Fruit fly (Drosophila melanogaster) whole organism, embryonic: ENCODE measurements around the gene CG46523.

Source experiments
- Adf1 ChIP-seq: fragments of 200-800 bp; sonication (Bioruptor generic); IDR thresholded peaks from 2 replicates; pipeline ENCODE4 v1.3.6; 2022; ENCODE audit warnings: missing biosample characterization, missing genetic modification characterization
- BtbVII ChIP-seq: fragments of 200-800 bp; sonication (Bioruptor generic); optimal IDR thresholded peaks from 3 replicates; lab custom pipeline; 2017; ENCODE audit warnings: missing biosample characterization, mild to moderate bottlenecking, missing genetic modification characterization
- CG10654 ChIP-seq: fragments of 200-800 bp; sonication (Bioruptor generic); optimal IDR thresholded peaks from 2 replicates; lab custom pipeline; 2016; ENCODE audit warnings: missing biosample characterization, missing genetic modification characterization
- CG11560 ChIP-seq: fragments of 200-800 bp; sonication (Bioruptor generic); IDR thresholded peaks from 3 replicates; pipeline ENCODE4 v1.3.6; 2022; ENCODE audit warnings: missing biosample characterization, missing genetic modification characterization
- CG12104 ChIP-seq: fragments of 200-800 bp; sonication (Bioruptor generic); optimal IDR thresholded peaks from 3 replicates; lab custom pipeline; 2016; ENCODE audit warnings: missing biosample characterization, missing genetic modification characterization
- CG13123 ChIP-seq: fragments of 200-800 bp; sonication (Bioruptor generic); optimal IDR thresholded peaks from 2 replicates; lab custom pipeline; 2016; ENCODE audit warnings: missing biosample characterization, missing genetic modification characterization
- CG13296 ChIP-seq: fragments of 200-800 bp; sonication (Bioruptor generic); optimal IDR thresholded peaks from 3 replicates; lab custom pipeline; 2018; ENCODE audit warnings: missing biosample characterization, mild to moderate bottlenecking, missing genetic modification characterization
- CG13424 ChIP-seq: fragments of 200-800 bp; sonication (Bioruptor generic); optimal IDR thresholded peaks from 2 replicates; lab custom pipeline; 2019; ENCODE audit warnings: missing biosample characterization, mild to moderate bottlenecking, missing genetic modification characterization, moderate library complexity
- CG13624 ChIP-seq: fragments of 200-800 bp; sonication (Bioruptor generic); optimal IDR thresholded peaks from 2 replicates; lab custom pipeline; 2016; ENCODE audit warnings: missing biosample characterization, missing genetic modification characterization
- CG14710 ChIP-seq: fragments of 200-800 bp; sonication (Bioruptor generic); optimal IDR thresholded peaks from 3 replicates; lab custom pipeline; 2019; ENCODE audit warnings: missing biosample characterization, mild to moderate bottlenecking, missing genetic modification characterization, moderate library complexity
- CG1602 ChIP-seq: fragments of 200-800 bp; sonication (Bioruptor generic); optimal IDR thresholded peaks from 3 replicates; lab custom pipeline; 2016; ENCODE audit warnings: missing biosample characterization, missing genetic modification characterization
- CG16815 ChIP-seq: fragments of 200-800 bp; sonication (Bioruptor generic); optimal IDR thresholded peaks from 3 replicates; lab custom pipeline; 2017; ENCODE audit warnings: missing biosample characterization, mild to moderate bottlenecking, missing genetic modification characterization
- CG32532 ChIP-seq: fragments of 200-800 bp; sonication (Bioruptor generic); IDR thresholded peaks from 2 replicates; pipeline ENCODE4 v1.3.6; 2022; ENCODE audit warnings: missing biosample characterization, missing genetic modification characterization
- CG4282 ChIP-seq: fragments of 200-800 bp; sonication (Bioruptor generic); optimal IDR thresholded peaks from 2 replicates; lab custom pipeline; 2016; ENCODE audit warnings: missing biosample characterization, missing genetic modification characterization
- CG4424 ChIP-seq: fragments of 200-800 bp; sonication (Bioruptor generic); optimal IDR thresholded peaks from 3 replicates; lab custom pipeline; 2016; ENCODE audit warnings: missing biosample characterization, missing genetic modification characterization
- CG4617 ChIP-seq: fragments of 200-800 bp; sonication (Bioruptor generic); optimal IDR thresholded peaks from 3 replicates; lab custom pipeline; 2016; ENCODE audit warnings: missing biosample characterization, missing genetic modification characterization, borderline replicate concordance
- CG5245 ChIP-seq: fragments of 200-800 bp; sonication (Bioruptor generic); optimal IDR thresholded peaks from 3 replicates; lab custom pipeline; 2016; ENCODE audit warnings: missing biosample characterization, missing genetic modification characterization
- CG7839 ChIP-seq: fragments of 200-800 bp; sonication (Bioruptor generic); optimal IDR thresholded peaks from 3 replicates; lab custom pipeline; 2018; ENCODE audit warnings: missing biosample characterization, mild to moderate bottlenecking, missing genetic modification characterization, moderate library complexity
- CG9215 ChIP-seq: fragments of 200-800 bp; sonication (Bioruptor generic); IDR thresholded peaks from 2 replicates; pipeline ENCODE4 v1.3.6; 2022; ENCODE audit warnings: missing biosample characterization, missing genetic modification characterization
- CG9437 ChIP-seq: fragments of 200-800 bp; sonication (Bioruptor generic); optimal IDR thresholded peaks from 2 replicates; lab custom pipeline; 2018; ENCODE audit warnings: missing biosample characterization, mild to moderate bottlenecking, missing genetic modification characterization
- CG9797 ChIP-seq: fragments of 200-800 bp; sonication (Bioruptor generic); optimal IDR thresholded peaks from 3 replicates; lab custom pipeline; 2018; ENCODE audit warnings: missing biosample characterization, mild to moderate bottlenecking, missing genetic modification characterization
- D19B ChIP-seq: fragments of 200-800 bp; sonication (Bioruptor generic); optimal IDR thresholded peaks from 2 replicates; lab custom pipeline; 2017; ENCODE audit warnings: missing biosample characterization, mild to moderate bottlenecking, missing genetic modification characterization
- Ets97D ChIP-seq: fragments of 200-800 bp; sonication (Bioruptor generic); optimal IDR thresholded peaks from 3 replicates; lab custom pipeline; 2016; ENCODE audit warnings: missing biosample characterization, missing genetic modification characterization
- H15 ChIP-seq: fragments of 200-800 bp; sonication (Bioruptor generic); IDR thresholded peaks from 3 replicates; pipeline ENCODE4 v1.3.6; 2022; ENCODE audit warnings: missing biosample characterization, missing genetic modification characterization
- HmgD ChIP-seq: fragments of 200-800 bp; sonication (Bioruptor generic); optimal IDR thresholded peaks from 3 replicates; lab custom pipeline; 2016; ENCODE audit warnings: missing biosample characterization, missing genetic modification characterization
- Mad ChIP-seq: fragments of 200-800 bp; sonication (Bioruptor generic); optimal IDR thresholded peaks from 2 replicates; lab custom pipeline; 2016; ENCODE audit warnings: missing biosample characterization, missing genetic modification characterization
- NK7.1 ChIP-seq: fragments of 200-800 bp; sonication (Bioruptor generic); optimal IDR thresholded peaks from 3 replicates; lab custom pipeline; 2016; ENCODE audit warnings: missing biosample characterization, missing genetic modification characterization
- Rfx ChIP-seq: fragments of 200-800 bp; sonication (Bioruptor generic); IDR thresholded peaks from 2 replicates; pipeline ENCODE4 v1.3.6; 2022; ENCODE audit warnings: missing biosample characterization, missing genetic modification characterization
- Usf ChIP-seq: fragments of 200-800 bp; sonication (Bioruptor generic); optimal IDR thresholded peaks from 2 replicates; lab custom pipeline; 2017; ENCODE audit warnings: missing genotype, missing biosample characterization, missing genetic modification characterization
- Xbp1 ChIP-seq: fragments of 200-800 bp; sonication (Bioruptor generic); optimal IDR thresholded peaks from 3 replicates; lab custom pipeline; 2016; ENCODE audit warnings: missing biosample characterization, mild to moderate bottlenecking, missing genetic modification characterization
- bbx ChIP-seq: fragments of 200-800 bp; sonication (Bioruptor generic); IDR thresholded peaks from 2 replicates; pipeline ENCODE4 v1.3.6; 2022; ENCODE audit warnings: missing biosample characterization, missing genetic modification characterization; ENCODE audit not compliant: partially characterized antibody
- bsh ChIP-seq, 2 experiments: fragments of 200-800 bp; sonication (Bioruptor generic); optimal IDR thresholded peaks; 2 replicates each; lab custom pipeline; 2017 to 2018; ENCODE audit warnings: mild to moderate bottlenecking in 2 of 2, missing biosample characterization in 2 of 2, missing genetic modification characterization in 2 of 2, moderate library complexity in 1 of 2
- cas ChIP-seq: fragments of 200-800 bp; sonication (Bioruptor generic); IDR thresholded peaks from 2 replicates; pipeline ENCODE4 v1.3.6; 2022; ENCODE audit warnings: missing biosample characterization, missing genetic modification characterization
- chm ChIP-seq: fragments of 200-800 bp; sonication (Bioruptor generic); IDR thresholded peaks from 2 replicates; pipeline ENCODE4 v1.3.6; 2022; ENCODE audit warnings: missing biosample characterization, missing genetic modification characterization
- chn ChIP-seq: fragments of 200-800 bp; sonication (Bioruptor generic); optimal IDR thresholded peaks from 2 replicates; lab custom pipeline; 2016; ENCODE audit warnings: missing biosample characterization, missing genetic modification characterization
- ewg ChIP-seq: fragments of 200-800 bp; sonication (Bioruptor generic); optimal IDR thresholded peaks from 3 replicates; lab custom pipeline; 2017; ENCODE audit warnings: mild to moderate bottlenecking, missing biosample characterization, missing genetic modification reagents, missing genetic modification characterization
- eyg ChIP-seq: fragments of 200-800 bp; sonication (Bioruptor generic); optimal IDR thresholded peaks from 3 replicates; lab custom pipeline; 2016; ENCODE audit warnings: missing biosample characterization, missing genetic modification characterization
- fd3F ChIP-seq: fragments of 200-800 bp; sonication (Bioruptor generic); optimal IDR thresholded peaks from 2 replicates; lab custom pipeline; 2018; ENCODE audit warnings: missing biosample characterization, mild to moderate bottlenecking, missing genetic modification characterization, moderate library complexity
- fu2 ChIP-seq: fragments of 200-800 bp; sonication (Bioruptor generic); optimal IDR thresholded peaks from 2 replicates; lab custom pipeline; 2016; ENCODE audit warnings: missing biosample characterization, missing genetic modification characterization
- hkb ChIP-seq, 2 experiments: fragments of 200-800 bp in 1 of 2; fragments of >200 bp in 1 of 2; sonication (Bioruptor generic) in 1 of 2; IDR thresholded peaks in 1 of 2; optimal IDR thresholded peaks in 1 of 2; 2 replicates each; pipeline versions ENCODE4 v1.3.6 to Lab custom; 2017 to 2022; ENCODE audit warnings: missing biosample characterization in 1 of 2, missing genetic modification characterization in 1 of 2
- insv ChIP-seq, 2 experiments: fragments of 200-800 bp; sonication (Bioruptor generic); optimal IDR thresholded peaks; 3 replicates each; lab custom pipeline; 2016 to 2018; ENCODE audit warnings: missing biosample characterization in 2 of 2, missing genetic modification characterization in 2 of 2
- lola ChIP-seq, 3 experiments: fragments of >200 bp in 2 of 3; fragments of 200-800 bp in 1 of 3; sonication (Bioruptor generic) in 1 of 3; optimal IDR thresholded peaks; 2 replicates each; lab custom pipeline; 2017 to 2019; ENCODE audit warnings: missing biosample characterization in 3 of 3, missing genetic modification characterization in 3 of 3, mild to moderate bottlenecking in 1 of 3, moderate library complexity in 1 of 3
- mam ChIP-seq: fragments of 200-800 bp; sonication (Bioruptor generic); optimal IDR thresholded peaks from 3 replicates; lab custom pipeline; 2016; ENCODE audit warnings: missing biosample characterization, missing genetic modification characterization
- salm ChIP-seq: fragments of 200-800 bp; sonication (Bioruptor generic); optimal IDR thresholded peaks from 2 replicates; lab custom pipeline; 2018; ENCODE audit warnings: missing biosample characterization, mild to moderate bottlenecking, missing genetic modification characterization
- sc ChIP-seq, 3 experiments: fragments of >200 bp in 2 of 3; fragments of 200-800 bp in 1 of 3; sonication (Bioruptor generic) in 1 of 3; optimal IDR thresholded peaks; 2 replicates in 2 of 3; 3 replicates in 1 of 3; lab custom pipeline; 2017; ENCODE audit warnings: mild to moderate bottlenecking in 1 of 3, missing biosample characterization in 1 of 3, missing genetic modification characterization in 1 of 3, missing genetic modification reagents in 1 of 3
- sqz ChIP-seq: fragments of 200-800 bp; sonication (Bioruptor generic); optimal IDR thresholded peaks from 3 replicates; lab custom pipeline; 2018; ENCODE audit warnings: missing biosample characterization, mild to moderate bottlenecking, missing genetic modification characterization
- stwl ChIP-seq: fragments of 200-800 bp; sonication (Bioruptor generic); optimal IDR thresholded peaks from 3 replicates; lab custom pipeline; 2018; ENCODE audit warnings: missing biosample characterization, mild to moderate bottlenecking, missing genetic modification characterization, moderate library complexity
- tll ChIP-seq, 2 experiments: fragments of 200-800 bp in 1 of 2; fragments of >200 bp in 1 of 2; sonication (Bioruptor generic) in 1 of 2; optimal IDR thresholded peaks; 2 replicates each; lab custom pipeline; 2017 to 2019; ENCODE audit warnings: missing biosample characterization in 2 of 2, missing genetic modification characterization in 2 of 2, mild to moderate bottlenecking in 1 of 2, moderate library complexity in 1 of 2
- trh ChIP-seq: fragments of 200-800 bp; sonication (Bioruptor generic); optimal IDR thresholded peaks from 2 replicates; lab custom pipeline; 2016; ENCODE audit warnings: missing biosample characterization, missing genetic modification characterization

CG46523 gene

dm6 chr3L:1947463-1948126 lies 8.7 kb upstream of the CG46523 start, which contains the start of the genes mu2 and Cnb (continued):
- TF ChIP-seq CG13424 (tag; lab: Kevin White, UChicago) (no peak), ewg (GFP tag; lab: Kevin White, UChicago) (peak; percentile 86), chm (GFP tag; lab: Robert Waterston, UW) (no peak), CG5245 (GFP tag; lab: Kevin White, UChicago) (no peak), CG4617 (GFP tag; lab: Kevin White, UChicago) (peak; percentile 67), H15 (GFP tag; lab: Robert Waterston, UW) (no peak), bsh (GFP tag; optimal IDR thresholded peaks at IDR 0.05; lab: Kevin White, UChicago) (no peak), CG10654 (GFP tag; lab: Kevin White, UChicago) (no peak), fd3F (GFP tag; lab: Kevin White, UChicago) (no peak), CG16815 (GFP tag; lab: Kevin White, UChicago) (no peak), salm (tag; lab: Kevin White, UChicago) (no peak), NK7.1 (GFP tag; lab: Kevin White, UChicago) (no peak), tll (GFP tag; optimal IDR thresholded peaks at IDR 0.05; lab: Kevin White, UChicago) (no peak), Rfx (GFP tag; lab: Robert Waterston, UW) (peak; percentile 86), CG32532 (GFP tag; lab: Robert Waterston, UW) (peak; percentile 29; the same call in 1 of the 2 replicates), CG1602 (GFP tag; lab: Kevin White, UChicago) (no peak), trh (GFP tag; lab: Kevin White, UChicago) (no peak), CG7839 (no peak), hkb (optimal IDR thresholded peaks at IDR 0.05; lab: Kevin White, UChicago) (peak; percentile 25), hkb (GFP tag; IDR thresholded peaks at IDR 0.05; lab: Robert Waterston, UW) (no peak), insv (GFP tag; optimal IDR thresholded peaks at IDR 0.05; lab: Kevin White, UChicago) (no peak), stwl (tag; lab: Kevin White, UChicago) (peak; percentile 90), CG13123 (GFP tag; lab: Kevin White, UChicago) (no peak), CG9797 (GFP tag; lab: Kevin White, UChicago) (peak; percentile 83), mam (GFP tag; lab: Kevin White, UChicago) (no peak), Xbp1 (GFP tag; lab: Kevin White, UChicago) (peak; percentile 51), eyg (GFP tag; lab: Kevin White, UChicago) (no peak), fu2 (GFP tag; lab: Kevin White, UChicago) (peak; percentile 19), HmgD (GFP tag; lab: Kevin White, UChicago) (no peak), CG13624 (GFP tag; lab: Kevin White, UChicago) (no peak), sqz (GFP tag; lab: Kevin White, UChicago) (no peak), D19B (GFP tag; lab: Kevin White, UChicago) (no peak), CG12104 (GFP tag; lab: Kevin White, UChicago) (no peak), CG14710 (tag; lab: Kevin White, UChicago) (peak; percentile 79), CG11560 (tag; lab: Robert Waterston, UW) (no peak), CG9215 (GFP tag; lab: Robert Waterston, UW) (no peak), Adf1 (GFP tag; lab: Robert Waterston, UW) (no peak), Ets97D (peak; percentile 51), Usf (GFP tag; lab: Kevin White, UChicago) (no peak), chn (GFP tag; lab: Kevin White, UChicago) (no peak), bbx (peak; percentile 62), CG13296 (GFP tag; lab: Kevin White, UChicago) (no peak), CG4424 (GFP tag; lab: Kevin White, UChicago) (no peak), Mad (peak; percentile 35), CG4282 (GFP tag; lab: Kevin White, UChicago) (no peak), lola (GFP tag; optimal IDR thresholded peaks at IDR 0.05; lab: Kevin White, UChicago) (no peak), CG9437 (GFP tag; lab: Kevin White, UChicago) (no peak), BtbVII (no peak), sc (optimal IDR thresholded peaks at IDR 0.05; lab: Kevin White, UChicago) (no peak), sc (GFP tag; optimal IDR thresholded peaks at IDR 0.05; lab: Kevin White, UChicago) (no peak), cas (GFP tag; lab: Robert Waterston, UW) (no peak)
